Fruit fly (Drosophila melanogaster): Measurements from ENCODE around the gene CG9004.

CG9004 gene

dm6 chr3L:2418769-2419168 is 45.2 kb downstream of the CG9004 start (continued):
- TF ChIP-seq Hr4 (GFP tag; optimal IDR thresholded peaks at IDR 0.05): peak; percentile 65
- peak; percentile 80 for TF ChIP-seq acj6 (GFP tag; optimal IDR thresholded peaks at IDR 0.05)
- peak; percentile 50 for TF ChIP-seq CG16779 (tag; optimal IDR thresholded peaks at IDR 0.05)
- peak; percentile 90 for TF ChIP-seq CG6808 (GFP tag; optimal IDR thresholded peaks at IDR 0.05)
- peak; percentile 93 for TF ChIP-seq CG11762 (GFP tag; optimal IDR thresholded peaks at IDR 0.05; ENCODE audit: insufficient read depth)
- TF ChIP-seq CG1621 (tag; optimal IDR thresholded peaks at IDR 0.05): peak; percentile 84
- TF ChIP-seq CG34406 (GFP tag; optimal IDR thresholded peaks at IDR 0.05): peak; percentile 81
- peak; percentile 96 for TF ChIP-seq CG10669 (GFP tag; optimal IDR thresholded peaks at IDR 0.05)
- peak; percentile 80 for TF ChIP-seq lz (GFP tag; optimal IDR thresholded peaks at IDR 0.05)
- TF ChIP-seq CG3919 (GFP tag; optimal IDR thresholded peaks at IDR 0.05): peak; percentile 95
- peak; percentile 66 for TF ChIP-seq vri (GFP tag; optimal IDR thresholded peaks at IDR 0.05)
- TF ChIP-seq Ets21C (GFP tag; optimal IDR thresholded peaks at IDR 0.05): peak; percentile 71
- peak; percentile 89 for TF ChIP-seq eg (GFP tag; IDR thresholded peaks at IDR 0.05)
- peak; percentile 95 for TF ChIP-seq cyc (GFP tag; optimal IDR thresholded peaks at IDR 0.05)
- TF ChIP-seq Hr38 (GFP tag; optimal IDR thresholded peaks at IDR 0.05): no peak
- peak; percentile 90 for TF ChIP-seq Eip75B (GFP tag; optimal IDR thresholded peaks at IDR 0.05)
- TF ChIP-seq Sox14 (GFP tag; optimal IDR thresholded peaks at IDR 0.05): peak; percentile 88
- peak; percentile 82 for TF ChIP-seq Sox102F (GFP tag; optimal IDR thresholded peaks at IDR 0.05)
- peak; percentile 81; the same call in 2 of the 3 replicates for TF ChIP-seq CG8119 (GFP tag; IDR thresholded peaks at IDR 0.05)
- TF ChIP-seq CG11294 (GFP tag; IDR thresholded peaks at IDR 0.05): peak; percentile 73

- TF ChIP-seq CG15336 (GFP tag; IDR thresholded peaks at IDR 0.05) (no peak), fkh (GFP tag; optimal IDR thresholded peaks at IDR 0.05) (peak; percentile 0), Lpt (GFP tag; optimal IDR thresholded peaks at IDR 0.05) (no peak), CG3032 (tag; optimal IDR thresholded peaks at IDR 0.05) (no peak), dac (GFP tag; optimal IDR thresholded peaks at IDR 0.05) (no peak), Eip75B (GFP tag; optimal IDR thresholded peaks at IDR 0.05) (no peak), lz (GFP tag; optimal IDR thresholded peaks at IDR 0.05) (no peak), Eip93F (GFP tag; optimal IDR thresholded peaks at IDR 0.05) (no peak)
These were observed 47.6 kb downstream of the CG9004 start for dm6 chr3L:2421138-2421537.

- no peak for TF ChIP-seq CG4318 (GFP tag; optimal IDR thresholded peaks at IDR 0.05)
- TF ChIP-seq vri (GFP tag; optimal IDR thresholded peaks at IDR 0.05): no peak
- no peak for TF ChIP-seq CG6792 (GFP tag; optimal IDR thresholded peaks at IDR 0.05)
- TF ChIP-seq Eip75B (GFP tag; optimal IDR thresholded peaks at IDR 0.05): no peak
- no peak for TF ChIP-seq CG15336 (GFP tag; IDR thresholded peaks at IDR 0.05)
- no peak for TF ChIP-seq Eip78C (GFP tag)
- TF ChIP-seq CG10631 (GFP tag; optimal IDR thresholded peaks at IDR 0.05): no peak
- no peak for TF ChIP-seq Hr39 (GFP tag; optimal IDR thresholded peaks at IDR 0.05)
- no peak for TF ChIP-seq dac (GFP tag; optimal IDR thresholded peaks at IDR 0.05)
- no peak for TF ChIP-seq spab (GFP tag; optimal IDR thresholded peaks at IDR 0.05)
- no peak for TF ChIP-seq Sox15 (GFP tag; optimal IDR thresholded peaks at IDR 0.05)
- TF ChIP-seq CG11294 (GFP tag; IDR thresholded peaks at IDR 0.05): no peak
- TF ChIP-seq Eip93F (GFP tag; optimal IDR thresholded peaks at IDR 0.05): no peak
- TF ChIP-seq Blimp-1 (GFP tag; optimal IDR thresholded peaks at IDR 0.05): no peak
These were observed 49.2 kb downstream of the CG9004 start for dm6 chr3L:2422763-2423162.

dm6 chr3L:2423572-2423971 is 50.0 kb downstream of the CG9004 start:
- no peak for TF ChIP-seq Eip75B (GFP tag; optimal IDR thresholded peaks at IDR 0.05)
- TF ChIP-seq CG15336 (GFP tag; IDR thresholded peaks at IDR 0.05): no peak
- no peak for TF ChIP-seq CG7368 (GFP tag; optimal IDR thresholded peaks at IDR 0.05)
- no peak for TF ChIP-seq fkh (GFP tag; optimal IDR thresholded peaks at IDR 0.05)
- TF ChIP-seq Ets21C (GFP tag; optimal IDR thresholded peaks at IDR 0.05): no peak
- TF ChIP-seq CG8119 (GFP tag; IDR thresholded peaks at IDR 0.05): no peak
- TF ChIP-seq dsx (GFP tag; optimal IDR thresholded peaks at IDR 0.05; ENCODE audit: poor library complexity, severe bottlenecking): no peak
- TF ChIP-seq eg (GFP tag; IDR thresholded peaks at IDR 0.05): no peak
- no peak for TF ChIP-seq salr (GFP tag; optimal IDR thresholded peaks at IDR 0.05)
- TF ChIP-seq cyc (GFP tag; optimal IDR thresholded peaks at IDR 0.05): no peak
- TF ChIP-seq spab (GFP tag; optimal IDR thresholded peaks at IDR 0.05): no peak
- no peak for TF ChIP-seq CG9139 (GFP tag; optimal IDR thresholded peaks at IDR 0.05)
- TF ChIP-seq CG6792 (GFP tag; optimal IDR thresholded peaks at IDR 0.05): no peak
- TF ChIP-seq Eip93F (GFP tag; optimal IDR thresholded peaks at IDR 0.05): no peak
- no peak for TF ChIP-seq CG10631 (GFP tag; optimal IDR thresholded peaks at IDR 0.05)
- TF ChIP-seq Met (GFP tag; optimal IDR thresholded peaks at IDR 0.05): no peak

All from whole organism, prepupa.